Worm (Caenorhabditis elegans) whole organism, L4/young adult: Measurements from ENCODE around the gene C46H3.1.

Experiments used
- W03F9.2 ChIP-seq: fragments of 150-350 bp; optimal IDR thresholded peaks from 2 replicates; lab custom pipeline; 2014; ENCODE audit warnings: missing biosample characterization, missing genetic modification characterization
- him-1 ChIP-seq: sonication (generic microtip); optimal IDR thresholded peaks from 2 replicates; lab custom pipeline; 2016; ENCODE audit warnings: missing genotype, missing genetic modification reagents, missing genetic modification characterization, missing compliant biosample characterization

ce11 chrX:1171617-1172016, 37.6 kb upstream of the C46H3.1 start:
- TF ChIP-seq him-1 (tag; lab: Kevin White, UChicago) (no peak), W03F9.2 (tag; lab: Kevin White, UChicago) (no peak)
